Fruit fly (Drosophila melanogaster) whole organism, embryonic: Measurements from ENCODE around the gene CG5835.
A peak's percentile ranks its signal among the peaks of the same experiment; 100 is the strongest.

Experiments
- Ada2b ChIP-seq: fragments of 200-800 bp; sonication (Bioruptor generic); IDR thresholded peaks from 2 replicates; pipeline ENCODE4 v1.3.6; 2022; ENCODE audit warnings: missing biosample characterization, missing genetic modification characterization
- Atf6 ChIP-seq: fragments of 200-800 bp; sonication (Bioruptor generic); IDR thresholded peaks from 2 replicates; pipeline ENCODE4 v1.3.6; 2022; ENCODE audit warnings: missing biosample characterization, missing genetic modification characterization
- CG10959 ChIP-seq: fragments of 200-800 bp; sonication (Bioruptor generic); IDR thresholded peaks from 2 replicates; pipeline ENCODE4 v1.3.6; 2022; ENCODE audit warnings: missing biosample characterization, missing genetic modification characterization
- CG13624 ChIP-seq: fragments of 200-800 bp; sonication (Bioruptor generic); optimal IDR thresholded peaks from 2 replicates; lab custom pipeline; 2016; ENCODE audit warnings: missing biosample characterization, missing genetic modification characterization
- CG14710 ChIP-seq: fragments of 200-800 bp; sonication (Bioruptor generic); optimal IDR thresholded peaks from 3 replicates; lab custom pipeline; 2019; ENCODE audit warnings: missing biosample characterization, mild to moderate bottlenecking, missing genetic modification characterization, moderate library complexity
- CG1529 ChIP-seq: fragments of 200-800 bp; sonication (Bioruptor generic); optimal IDR thresholded peaks from 3 replicates; lab custom pipeline; 2018; ENCODE audit warnings: missing biosample characterization, missing genetic modification characterization
- CG17385 ChIP-seq: fragments of 200-800 bp; sonication (Bioruptor generic); optimal IDR thresholded peaks from 3 replicates; lab custom pipeline; 2018; ENCODE audit warnings: missing biosample characterization, mild to moderate bottlenecking, missing genetic modification characterization
- CG17568 ChIP-seq: fragments of 200-800 bp; sonication (Bioruptor generic); optimal IDR thresholded peaks from 2 replicates; lab custom pipeline; 2018; ENCODE audit warnings: missing biosample characterization, mild to moderate bottlenecking, missing genetic modification characterization, moderate library complexity
- CG18764 ChIP-seq: fragments of 200-800 bp; sonication (Bioruptor generic); optimal IDR thresholded peaks from 3 replicates; lab custom pipeline; 2016; ENCODE audit warnings: missing biosample characterization, missing genetic modification characterization
- CG2202 ChIP-seq: fragments of 200-800 bp; sonication (Bioruptor generic); optimal IDR thresholded peaks from 2 replicates; lab custom pipeline; 2018; ENCODE audit warnings: missing biosample characterization, mild to moderate bottlenecking, missing genetic modification characterization
- CG2712 ChIP-seq: fragments of 200-800 bp; optimal IDR thresholded peaks from 3 replicates; lab custom pipeline; 2019; ENCODE audit warnings: missing biosample characterization, mild to moderate bottlenecking, missing genetic modification characterization, moderate library complexity
- CG30431 ChIP-seq: fragments of 200-800 bp; sonication (Bioruptor generic); optimal IDR thresholded peaks from 2 replicates; lab custom pipeline; 2017; ENCODE audit warnings: missing biosample characterization, missing genetic modification characterization
- CG3163 ChIP-seq: fragments of 200-800 bp; sonication (Bioruptor generic); optimal IDR thresholded peaks from 3 replicates; lab custom pipeline; 2016; ENCODE audit warnings: missing biosample characterization, missing genetic modification characterization
- CG5180 ChIP-seq: fragments of 200-800 bp; sonication (Bioruptor generic); optimal IDR thresholded peaks from 3 replicates; lab custom pipeline; 2017; ENCODE audit warnings: missing biosample characterization, missing genetic modification characterization, mild to moderate bottlenecking, moderate library complexity, missing genetic modification reagents
- CG6272 ChIP-seq: fragments of 200-800 bp; sonication (Bioruptor generic); IDR thresholded peaks from 2 replicates; pipeline ENCODE4 v1.3.6; 2022; ENCODE audit warnings: missing biosample characterization, missing genetic modification characterization
- CG7357 ChIP-seq: fragments of 200-800 bp; sonication (Bioruptor generic); IDR thresholded peaks from 3 replicates; pipeline ENCODE4 v1.3.6; 2022; ENCODE audit warnings: missing biosample characterization, missing genetic modification characterization
- CG7963 ChIP-seq: fragments of 200-800 bp; sonication (Bioruptor generic); IDR thresholded peaks from 3 replicates; pipeline ENCODE4 v1.3.6; 2022; ENCODE audit warnings: missing biosample characterization, missing genetic modification characterization; ENCODE audit not compliant: partially characterized antibody
- CG8290 ChIP-seq, 3 experiments: fragments of 200-800 bp; sonication (Bioruptor generic); optimal IDR thresholded peaks; 2 replicates each; lab custom pipeline; 2016 to 2019; ENCODE audit warnings: missing biosample characterization in 3 of 3, missing genetic modification characterization in 3 of 3, mild to moderate bottlenecking in 2 of 3, moderate library complexity in 1 of 3
- D19A ChIP-seq: fragments of 200-800 bp; optimal IDR thresholded peaks from 3 replicates; lab custom pipeline; 2019; ENCODE audit warnings: missing biosample characterization, mild to moderate bottlenecking, missing genetic modification characterization, moderate library complexity
- Deaf1 ChIP-seq: fragments of 200-800 bp; optimal IDR thresholded peaks from 3 replicates; lab custom pipeline; 2019; ENCODE audit warnings: missing biosample characterization, mild to moderate bottlenecking, missing genetic modification characterization, moderate library complexity
- Dip3 ChIP-seq: fragments of 200-800 bp; sonication (Bioruptor generic); optimal IDR thresholded peaks from 3 replicates; lab custom pipeline; 2016; ENCODE audit warnings: missing biosample characterization, missing genetic modification characterization
- Doc3 ChIP-seq: fragments of 200-800 bp; sonication (Bioruptor generic); IDR thresholded peaks from 3 replicates; pipeline ENCODE4 v1.3.6; 2022; ENCODE audit warnings: missing biosample characterization, missing genetic modification characterization; ENCODE audit not compliant: partially characterized antibody
- HLH4C ChIP-seq: fragments of 200-800 bp; sonication (Bioruptor generic); IDR thresholded peaks from 3 replicates; pipeline ENCODE4 v1.3.6; 2022; ENCODE audit warnings: missing biosample characterization, missing genetic modification characterization; ENCODE audit not compliant: partially characterized antibody
- Hmx ChIP-seq: fragments of 200-800 bp; sonication (Bioruptor generic); optimal IDR thresholded peaks from 2 replicates; lab custom pipeline; 2016; ENCODE audit warnings: missing biosample characterization, missing genetic modification characterization
- Hr39 ChIP-seq: fragments of >200 bp; optimal IDR thresholded peaks from 2 replicates; lab custom pipeline; 2017
- Hsf ChIP-seq: fragments of 200-800 bp; sonication (Bioruptor generic); optimal IDR thresholded peaks from 3 replicates; lab custom pipeline; 2016; ENCODE audit warnings: missing biosample characterization, missing genetic modification characterization
- Mad ChIP-seq: fragments of 200-800 bp; sonication (Bioruptor generic); optimal IDR thresholded peaks from 2 replicates; lab custom pipeline; 2016; ENCODE audit warnings: missing biosample characterization, missing genetic modification characterization
- Nf-YB ChIP-seq: fragments of 200-800 bp; sonication (Bioruptor generic); optimal IDR thresholded peaks from 3 replicates; lab custom pipeline; 2019; ENCODE audit warnings: missing biosample characterization, mild to moderate bottlenecking, missing genetic modification characterization, moderate library complexity
- Rfx ChIP-seq: fragments of 200-800 bp; sonication (Bioruptor generic); IDR thresholded peaks from 2 replicates; pipeline ENCODE4 v1.3.6; 2022; ENCODE audit warnings: missing biosample characterization, missing genetic modification characterization
- Sry-δ ChIP-seq: fragments of 200-800 bp; sonication (Bioruptor generic); optimal IDR thresholded peaks from 2 replicates; lab custom pipeline; 2016; ENCODE audit warnings: missing biosample characterization, missing genetic modification characterization
- abd-A ChIP-seq: fragments of 200-800 bp; sonication (Bioruptor generic); optimal IDR thresholded peaks from 3 replicates; lab custom pipeline; 2019; ENCODE audit warnings: missing biosample characterization, mild to moderate bottlenecking, missing genetic modification characterization, moderate library complexity
- ash1 ChIP-seq: fragments of 200-800 bp; sonication (Bioruptor generic); optimal IDR thresholded peaks from 2 replicates; lab custom pipeline; 2018; ENCODE audit warnings: missing biosample characterization, mild to moderate bottlenecking, missing genetic modification characterization
- bsh ChIP-seq, 2 experiments: fragments of 200-800 bp; sonication (Bioruptor generic); optimal IDR thresholded peaks; 2 replicates each; lab custom pipeline; 2017 to 2018; ENCODE audit warnings: mild to moderate bottlenecking in 2 of 2, missing biosample characterization in 2 of 2, missing genetic modification characterization in 2 of 2, moderate library complexity in 1 of 2
- disco-r ChIP-seq: fragments of 200-800 bp; sonication (Bioruptor generic); optimal IDR thresholded peaks from 2 replicates; lab custom pipeline; 2016; ENCODE audit warnings: missing biosample characterization, missing genetic modification characterization
- emc ChIP-seq: fragments of 200-800 bp; sonication (Bioruptor generic); optimal IDR thresholded peaks from 2 replicates; lab custom pipeline; 2016; ENCODE audit warnings: missing biosample characterization, missing genetic modification characterization
- fd3F ChIP-seq: fragments of 200-800 bp; sonication (Bioruptor generic); optimal IDR thresholded peaks from 2 replicates; lab custom pipeline; 2018; ENCODE audit warnings: missing biosample characterization, mild to moderate bottlenecking, missing genetic modification characterization, moderate library complexity
- lbe ChIP-seq: fragments of 200-800 bp; sonication (Bioruptor generic); optimal IDR thresholded peaks from 2 replicates; lab custom pipeline; 2016; ENCODE audit warnings: missing biosample characterization, mild to moderate bottlenecking, missing genetic modification characterization
- lola ChIP-seq, 3 experiments: fragments of >200 bp in 2 of 3; fragments of 200-800 bp in 1 of 3; sonication (Bioruptor generic) in 1 of 3; optimal IDR thresholded peaks; 2 replicates each; lab custom pipeline; 2017 to 2019; ENCODE audit warnings: missing biosample characterization in 3 of 3, missing genetic modification characterization in 3 of 3, mild to moderate bottlenecking in 1 of 3, moderate library complexity in 1 of 3
- nom ChIP-seq: fragments of 200-800 bp; sonication (Bioruptor generic); optimal IDR thresholded peaks from 2 replicates; lab custom pipeline; 2017; ENCODE audit warnings: missing biosample characterization, missing genetic modification characterization, mild to moderate bottlenecking, moderate library complexity, missing genetic modification reagents
- onecut ChIP-seq: fragments of 200-800 bp; sonication (Bioruptor generic); IDR thresholded peaks from 2 replicates; pipeline ENCODE4 v1.3.6; 2022; ENCODE audit warnings: missing biosample characterization, missing genetic modification characterization
- rib ChIP-seq: fragments of 200-800 bp; sonication (Bioruptor generic); IDR thresholded peaks from 2 replicates; pipeline ENCODE4 v1.3.6; 2022; ENCODE audit warnings: missing biosample characterization, missing genetic modification characterization
- seq ChIP-seq: fragments of 200-800 bp; sonication (Bioruptor generic); IDR thresholded peaks from 2 replicates; pipeline ENCODE4 v1.3.6; 2022; ENCODE audit warnings: missing biosample characterization, missing genetic modification characterization
- sqz ChIP-seq: fragments of 200-800 bp; sonication (Bioruptor generic); optimal IDR thresholded peaks from 3 replicates; lab custom pipeline; 2018; ENCODE audit warnings: missing biosample characterization, mild to moderate bottlenecking, missing genetic modification characterization
- stc ChIP-seq: fragments of 200-800 bp; sonication (Bioruptor generic); IDR thresholded peaks from 2 replicates; pipeline ENCODE4 v1.3.6; 2022; ENCODE audit warnings: missing biosample characterization, missing genetic modification characterization
- tup ChIP-seq: fragments of 200-800 bp; sonication (Bioruptor generic); optimal IDR thresholded peaks from 2 replicates; lab custom pipeline; 2016; ENCODE audit warnings: missing biosample characterization, mild to moderate bottlenecking, missing genetic modification characterization, moderate library complexity
- unc-4 ChIP-seq: fragments of 200-800 bp; sonication (Bioruptor generic); IDR thresholded peaks from 2 replicates; pipeline ENCODE4 v1.3.6; 2022; ENCODE audit warnings: missing biosample characterization, missing genetic modification characterization; ENCODE audit not compliant: partially characterized antibody
- wor ChIP-seq: fragments of 200-800 bp; sonication (Bioruptor generic); IDR thresholded peaks from 2 replicates; pipeline ENCODE4 v1.3.6; 2022; ENCODE audit warnings: missing biosample characterization, missing genetic modification characterization
- zen2 ChIP-seq: fragments of 200-800 bp; sonication (Bioruptor generic); IDR thresholded peaks from 3 replicates; pipeline ENCODE4 v1.3.6; 2022; ENCODE audit warnings: missing biosample characterization, missing genetic modification characterization; ENCODE audit not compliant: partially characterized antibody
- zf30C ChIP-seq: fragments of 200-800 bp; sonication (Bioruptor generic); optimal IDR thresholded peaks from 3 replicates; lab custom pipeline; 2018; ENCODE audit warnings: missing biosample characterization, mild to moderate bottlenecking, missing genetic modification characterization

The CG5835 gene

DNA sequence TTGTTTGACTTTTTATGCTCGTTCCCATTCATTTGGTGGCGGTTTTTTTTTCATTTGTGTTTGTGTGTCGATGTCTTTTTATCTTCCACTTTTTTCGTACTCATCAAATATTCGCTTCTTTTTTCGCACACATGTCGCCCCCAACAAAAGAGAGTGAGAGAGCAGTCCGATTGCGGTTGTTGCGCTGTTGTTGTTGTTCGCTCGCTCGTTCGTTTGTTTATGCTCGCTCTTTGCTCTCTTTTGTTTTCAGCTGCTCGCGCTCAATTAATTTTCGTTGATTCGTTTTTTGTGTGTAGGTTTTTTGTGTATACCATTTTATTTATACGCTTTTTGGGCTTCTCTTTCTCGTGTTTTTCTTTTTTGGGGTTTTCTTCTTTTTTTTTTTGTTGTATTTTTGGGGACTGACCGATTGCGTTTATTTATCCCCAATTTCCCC, 12.2 kb upstream of the CG5835 start (continued):
- TF ChIP-seq ash1 (GFP tag; lab: Kevin White, UChicago) = no peak
- TF ChIP-seq rib (GFP tag; lab: Robert Waterston, UW) = peak; percentile 44; the same call in 1 of the 2 replicates
- no peak for TF ChIP-seq CG1529 (GFP tag; lab: Kevin White, UChicago)
- TF ChIP-seq Rfx (GFP tag; lab: Robert Waterston, UW) = peak; percentile 22; the same call in 1 of the 2 replicates
- TF ChIP-seq CG5180 = peak; percentile 41
- TF ChIP-seq CG2712 (tag; lab: Kevin White, UChicago) = peak; percentile 5
- peak; percentile 40 for TF ChIP-seq CG17385
- TF ChIP-seq lbe = peak; percentile 87
- TF ChIP-seq Doc3 (GFP tag; lab: Robert Waterston, UW) = peak; percentile 28; the same call in 1 of the 3 replicates
- TF ChIP-seq tup (GFP tag; lab: Kevin White, UChicago) = no peak
- TF ChIP-seq CG10959 (GFP tag; lab: Robert Waterston, UW) = no peak
- peak; percentile 31; the same call in 1 of the 2 replicates for TF ChIP-seq unc-4 (GFP tag; lab: Robert Waterston, UW)
- no peak for TF ChIP-seq CG7357 (GFP tag; lab: Robert Waterston, UW)
- no peak for TF ChIP-seq wor
- TF ChIP-seq CG3163 (GFP tag; lab: Kevin White, UChicago) = peak; percentile 98
- TF ChIP-seq nom (GFP tag; lab: Kevin White, UChicago) = peak; percentile 48
- TF ChIP-seq CG6272 (GFP tag; lab: Robert Waterston, UW) = no peak
- TF ChIP-seq zen2 (GFP tag; lab: Robert Waterston, UW) = 0 out of 3 replicates have a peak, but pooled peaks have one; percentile 16
- TF ChIP-seq seq = peak; percentile 43; the same call in 1 of the 2 replicates
- peak; percentile 7 for TF ChIP-seq zf30C (GFP tag; lab: Kevin White, UChicago)
- TF ChIP-seq fd3F = no peak
- peak; percentile 7 for TF ChIP-seq D19A (tag; lab: Kevin White, UChicago)
- no peak for TF ChIP-seq CG7963
- TF ChIP-seq Dip3 (GFP tag; lab: Kevin White, UChicago) = no peak
- TF ChIP-seq CG17568 (GFP tag; lab: Kevin White, UChicago) = peak; percentile 41
- no peak for TF ChIP-seq Sry-δ (GFP tag; lab: Kevin White, UChicago)
- TF ChIP-seq bsh (GFP tag; optimal IDR thresholded peaks at IDR 0.05; lab: Kevin White, UChicago) = peak in 1 of 2 experiments; percentile 56
- no peak for TF ChIP-seq Hmx (GFP tag; lab: Kevin White, UChicago)
- TF ChIP-seq disco-r (GFP tag; lab: Kevin White, UChicago) = no peak
- peak; percentile 64 for TF ChIP-seq abd-A
- TF ChIP-seq lola (GFP tag; optimal IDR thresholded peaks at IDR 0.05; lab: Kevin White, UChicago) = no peak
- peak; percentile 17; the same call in 1 of the 2 replicates for TF ChIP-seq Atf6 (GFP tag; lab: Robert Waterston, UW)
- TF ChIP-seq Deaf1 (tag; lab: Kevin White, UChicago) = peak; percentile 69
- TF ChIP-seq Nf-YB (GFP tag; lab: Kevin White, UChicago) = no peak
- no peak for TF ChIP-seq CG18764 (GFP tag; lab: Kevin White, UChicago)
- TF ChIP-seq emc (GFP tag; lab: Kevin White, UChicago) = no peak
- TF ChIP-seq sqz (GFP tag; lab: Kevin White, UChicago) = peak; percentile 100

DNA sequence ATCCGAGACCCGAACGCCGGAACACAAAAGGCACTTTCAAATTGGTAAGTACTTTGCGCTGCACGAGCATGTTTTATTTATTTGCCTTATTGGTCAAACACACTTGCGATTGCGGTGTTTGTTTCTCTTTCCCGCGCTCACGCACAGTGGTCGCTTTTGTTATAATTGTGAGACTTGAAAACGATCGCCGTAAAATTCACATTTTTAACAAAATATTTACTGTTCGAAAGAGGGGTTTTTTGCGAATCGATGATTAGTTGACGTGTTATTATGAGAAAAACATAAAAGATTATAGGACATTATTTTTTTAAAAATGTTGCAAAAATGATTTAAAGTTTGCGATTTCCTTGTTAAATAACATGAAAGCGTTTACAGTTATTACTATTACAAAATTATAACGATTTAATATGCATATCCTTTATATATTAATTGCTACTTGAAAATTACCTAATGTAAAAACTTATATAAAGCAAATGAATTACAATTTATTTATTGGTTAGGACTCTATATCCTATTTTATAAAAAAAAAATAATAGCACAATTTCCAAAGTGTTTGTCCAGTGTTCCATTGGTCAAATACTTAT, 11.5 kb upstream of the CG5835 start:
- TF ChIP-seq Ada2b (GFP tag; lab: Robert Waterston, UW) (peak; percentile 44; the same call in 1 of the 2 replicates), HLH4C (GFP tag; lab: Robert Waterston, UW) (no peak), CG14710 (peak; percentile 31), CG8290 (GFP tag; optimal IDR thresholded peaks at IDR 0.05; lab: Kevin White, UChicago) (no peak), CG8290 (tag; optimal IDR thresholded peaks at IDR 0.05; lab: Kevin White, UChicago) (no peak), Hr39 (lab: Kevin White, UChicago) (no peak), Nf-YB (GFP tag; lab: Kevin White, UChicago) (peak; percentile 2), Mad (peak; percentile 58), onecut (GFP tag; lab: Robert Waterston, UW) (peak; percentile 21; the same call in 1 of the 2 replicates), rib (GFP tag; lab: Robert Waterston, UW) (no peak), stc (GFP tag; lab: Robert Waterston, UW) (peak; percentile 49; the same call in 1 of the 2 replicates), Hsf (GFP tag; lab: Kevin White, UChicago) (peak; percentile 34), CG30431 (GFP tag; lab: Kevin White, UChicago) (no peak), CG13624 (GFP tag; lab: Kevin White, UChicago) (no peak), CG2202 (tag; lab: Kevin White, UChicago) (no peak), unc-4 (GFP tag; lab: Robert Waterston, UW) (no peak)
